Worm (Caenorhabditis elegans) whole organism, young adult: ENCODE results near the gene tbb-2.

Source experiments
- C17E4.6 ChIP-seq: fragments of 200-800 bp; sonication (Bioruptor generic); IDR thresholded peaks from 2 replicates; pipeline ENCODE4 v1.3.6; 2022; ENCODE audit warnings: missing genetic modification reagents, missing genetic modification characterization, missing compliant biosample characterization
- D2030.7 ChIP-seq: fragments of 200-800 bp; sonication (Bioruptor generic); IDR thresholded peaks from 2 replicates; pipeline ENCODE4 v1.3.6; 2022; ENCODE audit warnings: missing genetic modification reagents, missing genetic modification characterization, missing compliant biosample characterization
- F23B12.7 ChIP-seq: sonication (generic microtip); optimal IDR thresholded peaks from 2 replicates; lab custom pipeline; 2017; ENCODE audit warnings: missing genetic modification characterization, mild to moderate bottlenecking, missing compliant biosample characterization, antibody characterized with exemption, moderate library complexity; ENCODE audit not compliant: insufficient read depth
- F39B2.1 ChIP-seq: fragments of 200-800 bp; sonication (Bioruptor generic); IDR thresholded peaks from 2 replicates; pipeline ENCODE4 v1.3.6; 2022; ENCODE audit warnings: missing genetic modification reagents, missing genetic modification characterization, missing compliant biosample characterization
- F57C9.4 ChIP-seq: sonication (generic microtip); optimal IDR thresholded peaks from 2 replicates; lab custom pipeline; 2017; ENCODE audit warnings: mild to moderate bottlenecking, missing genetic modification characterization, missing compliant biosample characterization
- Y53F4B.3 ChIP-seq: fragments of 200-800 bp; sonication (Bioruptor generic); IDR thresholded peaks from 2 replicates; pipeline ENCODE4 v1.3.6; 2022; ENCODE audit warnings: missing genetic modification reagents, missing genetic modification characterization, missing compliant biosample characterization
- Y53G8AR.9 ChIP-seq: fragments of 200-800 bp; sonication (Bioruptor generic); conservative IDR thresholded peaks from 2 replicates; pipeline ENCODE4 v1.3.6; 2022; ENCODE audit warnings: missing genetic modification reagents, missing genetic modification characterization, missing compliant biosample characterization
- Y56A3A.18 ChIP-seq: fragments of 200-800 bp; sonication (Bioruptor generic); IDR thresholded peaks from 2 replicates; pipeline ENCODE4 v1.3.6; 2022; ENCODE audit warnings: missing genetic modification reagents, missing genetic modification characterization, missing compliant biosample characterization
- ama-1 ChIP-seq, 3 experiments: fragments of 150-350 bp in 1 of 3; sonication (generic microtip) in 2 of 3; optimal IDR thresholded peaks; 2 replicates each; lab custom pipeline; 2014 to 2018; ENCODE audit warnings: missing biosample characterization in 2 of 3, missing genetic modification characterization in 2 of 3, missing genetic modification reagents in 2 of 3
- aptf-2 ChIP-seq: fragments of 200-800 bp; sonication (Bioruptor generic); conservative IDR thresholded peaks from 2 replicates; pipeline ENCODE4 v1.3.6; 2022; ENCODE audit warnings: missing genetic modification reagents, missing genetic modification characterization, missing compliant biosample characterization
- atf-7 ChIP-seq: sonication (generic microtip); optimal IDR thresholded peaks from 2 replicates; lab custom pipeline; 2017; ENCODE audit warnings: mild to moderate bottlenecking, missing genetic modification characterization, missing compliant biosample characterization
- attf-6 ChIP-seq: fragments of 200-800 bp; sonication (Bioruptor generic); IDR thresholded peaks from 2 replicates; pipeline ENCODE4 v1.3.6; 2022; ENCODE audit warnings: missing genetic modification reagents, missing genetic modification characterization, missing compliant biosample characterization
- ccch-3 ChIP-seq: fragments of 200-800 bp; sonication (Bioruptor generic); optimal IDR thresholded peaks from 2 replicates; lab custom pipeline; 2018; ENCODE audit warnings: mild to moderate bottlenecking, missing genetic modification characterization, missing compliant biosample characterization
- ceh-27 ChIP-seq: fragments of 200-800 bp; sonication (Bioruptor generic); optimal IDR thresholded peaks from 2 replicates; lab custom pipeline; 2018; ENCODE audit warnings: mild to moderate bottlenecking, missing genetic modification characterization, moderate library complexity, missing compliant biosample characterization
- ceh-58 ChIP-seq: fragments of 200-800 bp; sonication (Bioruptor generic); IDR thresholded peaks from 2 replicates; pipeline ENCODE4 v1.3.6; 2022; ENCODE audit warnings: missing genetic modification characterization, missing compliant biosample characterization
- dpff-1 ChIP-seq: sonication (generic microtip); optimal IDR thresholded peaks from 2 replicates; lab custom pipeline; 2017; ENCODE audit warnings: mild to moderate bottlenecking, missing genetic modification characterization, missing compliant biosample characterization
- egrh-3 ChIP-seq: fragments of 200-800 bp; sonication (Bioruptor generic); IDR thresholded peaks from 2 replicates; pipeline ENCODE4 v1.3.6; 2022; ENCODE audit warnings: missing genetic modification reagents, missing genetic modification characterization, missing compliant biosample characterization
- fkh-3 ChIP-seq: sonication (generic microtip); optimal IDR thresholded peaks from 2 replicates; lab custom pipeline; 2016; ENCODE audit warnings: mild to moderate bottlenecking, missing genetic modification characterization, missing compliant biosample characterization
- gei-17 ChIP-seq: fragments of 200-800 bp; sonication (Bioruptor generic); optimal IDR thresholded peaks from 2 replicates; lab custom pipeline; 2018; ENCODE audit warnings: mild to moderate bottlenecking, missing genetic modification characterization, missing compliant biosample characterization
- hsf-1 ChIP-seq: fragments of 200-800 bp; sonication (Bioruptor generic); IDR thresholded peaks from 2 replicates; pipeline ENCODE4 v1.3.6; 2022; ENCODE audit warnings: missing genetic modification reagents, missing genetic modification characterization, missing compliant biosample characterization
- let-526 ChIP-seq: fragments of 200-800 bp; sonication (Bioruptor generic); IDR thresholded peaks from 2 replicates; pipeline ENCODE4 v1.3.6; 2022; ENCODE audit warnings: missing genetic modification reagents, missing genetic modification characterization, missing compliant biosample characterization
- let-607 ChIP-seq, 2 experiments: fragments of 200-800 bp in 1 of 2; sonication (Bioruptor generic) in 1 of 2; sonication (generic microtip) in 1 of 2; optimal IDR thresholded peaks; 2 replicates each; lab custom pipeline; 2016 to 2018; ENCODE audit warnings: mild to moderate bottlenecking in 2 of 2, missing compliant biosample characterization in 2 of 2, missing genetic modification characterization in 2 of 2, moderate library complexity in 2 of 2, missing genotype in 1 of 2
- lin-26 ChIP-seq: fragments of 200-800 bp; sonication (Bioruptor generic); IDR thresholded peaks from 2 replicates; pipeline ENCODE4 v1.3.6; 2022; ENCODE audit warnings: missing genetic modification reagents, missing genetic modification characterization, missing compliant biosample characterization
- lin-54 ChIP-seq: fragments of 200-800 bp; sonication (Bioruptor generic); optimal IDR thresholded peaks from 2 replicates; lab custom pipeline; 2018; ENCODE audit warnings: mild to moderate bottlenecking, missing genetic modification characterization, missing compliant biosample characterization
- madf-6 ChIP-seq: fragments of 200-800 bp; sonication (Bioruptor generic); IDR thresholded peaks from 2 replicates; pipeline ENCODE4 v1.3.6; 2022; ENCODE audit warnings: missing genetic modification reagents, missing genetic modification characterization, missing compliant biosample characterization
- mes-4 ChIP-seq: sonication (generic microtip); optimal IDR thresholded peaks from 2 replicates; lab custom pipeline; 2016; ENCODE audit warnings: missing genotype, missing genetic modification characterization, missing compliant biosample characterization
- mxl-1 ChIP-seq: sonication (generic microtip); optimal IDR thresholded peaks from 2 replicates; lab custom pipeline; 2016; ENCODE audit warnings: missing genetic modification characterization, missing compliant biosample characterization
- repo-1 ChIP-seq: sonication (generic microtip); optimal IDR thresholded peaks from 2 replicates; lab custom pipeline; 2017; ENCODE audit warnings: mild to moderate bottlenecking, missing genetic modification characterization, missing compliant biosample characterization
- sptf-2 ChIP-seq: fragments of 200-800 bp; sonication (Bioruptor generic); optimal IDR thresholded peaks from 2 replicates; lab custom pipeline; 2018; ENCODE audit warnings: mild to moderate bottlenecking, missing genetic modification characterization, missing compliant biosample characterization
- tlf-1 ChIP-seq: fragments of 200-800 bp; sonication (Bioruptor generic); optimal IDR thresholded peaks from 2 replicates; lab custom pipeline; 2018; ENCODE audit warnings: mild to moderate bottlenecking, missing genetic modification characterization, missing compliant biosample characterization
- xnd-1 ChIP-seq: sonication (generic microtip); optimal IDR thresholded peaks from 2 replicates; lab custom pipeline; 2016; ENCODE audit warnings: missing genotype, missing genetic modification reagents, missing genetic modification characterization, missing compliant biosample characterization
- zim-3 ChIP-seq: sonication (generic microtip); optimal IDR thresholded peaks from 2 replicates; lab custom pipeline; 2017; ENCODE audit warnings: mild to moderate bottlenecking, missing genetic modification characterization, moderate library complexity, missing compliant biosample characterization
- ztf-28 ChIP-seq: fragments of 200-800 bp; sonication (Bioruptor generic); IDR thresholded peaks from 2 replicates; pipeline ENCODE4 v1.3.6; 2022; ENCODE audit warnings: missing genetic modification reagents, missing genetic modification characterization, missing compliant biosample characterization
- ztf-3 ChIP-seq: fragments of 200-800 bp; sonication (Bioruptor generic); optimal IDR thresholded peaks from 2 replicates; lab custom pipeline; 2018; ENCODE audit warnings: mild to moderate bottlenecking, missing genetic modification characterization, missing compliant biosample characterization

Gene tbb-2

ce11 chrIII:3970395-3970794 lies 47.0 kb downstream of the tbb-2 start:
- TF ChIP-seq Y53F4B.3 (GFP tag; lab: Robert Waterston, UW) (no peak), egrh-3 (GFP tag; lab: Robert Waterston, UW) (no peak), Y56A3A.18 (GFP tag; lab: Robert Waterston, UW) (no peak), let-526 (no peak), atf-7 (tag; lab: Kevin White, UChicago) (no peak), mxl-1 (no peak), let-607 (tag; optimal IDR thresholded peaks at IDR 0.05; lab: Kevin White, UChicago) (no peak), F23B12.7 (tag; lab: Kevin White, UChicago) (no peak), ztf-3 (GFP tag; lab: Kevin White, UChicago) (no peak), F57C9.4 (tag; lab: Kevin White, UChicago) (no peak), aptf-2 (GFP tag; lab: Robert Waterston, UW) (no peak), xnd-1 (tag; lab: Kevin White, UChicago) (no peak), D2030.7 (no peak), ceh-27 (no peak), repo-1 (tag; lab: Kevin White, UChicago) (no peak)

- TF ChIP-seq lin-54 (GFP tag; lab: Kevin White, UChicago) (no peak), Y53G8AR.9 (GFP tag; lab: Robert Waterston, UW) (no peak), ama-1 (optimal IDR thresholded peaks at IDR 0.05; lab: Kevin White, UChicago) (no peak), ama-1 (GFP tag; optimal IDR thresholded peaks at IDR 0.05; lab: Kevin White, UChicago) (no peak), sptf-2 (GFP tag; lab: Kevin White, UChicago) (no peak)
- TF ChIP-seq, all 124 proteins: peak for 0
Measured at ce11 chrIII:3969133-3969532, 48.3 kb downstream of the tbb-2 start.

- TF ChIP-seq C17E4.6 (GFP tag; lab: Robert Waterston, UW), result no peak
- TF ChIP-seq zim-3 (tag; lab: Kevin White, UChicago), result no peak
- TF ChIP-seq F39B2.1, result no peak
- TF ChIP-seq mes-4, result no peak
- TF ChIP-seq fkh-3, result no peak
- no peak for TF ChIP-seq tlf-1 (GFP tag; lab: Kevin White, UChicago)
- TF ChIP-seq gei-17 (GFP tag; lab: Kevin White, UChicago), result no peak
- TF ChIP-seq madf-6 (GFP tag; lab: Robert Waterston, UW), result no peak
- no peak for TF ChIP-seq hsf-1
- no peak for TF ChIP-seq Y53G8AR.9 (GFP tag; lab: Robert Waterston, UW)
- no peak for TF ChIP-seq attf-6 (GFP tag; lab: Robert Waterston, UW)
- no peak for TF ChIP-seq ztf-28 (GFP tag; lab: Robert Waterston, UW)
- no peak for TF ChIP-seq atf-7 (tag; lab: Kevin White, UChicago)
- no peak for TF ChIP-seq lin-26 (GFP tag; lab: Robert Waterston, UW)
- no peak for TF ChIP-seq ceh-58 (GFP tag; lab: Robert Waterston, UW)
- no peak for TF ChIP-seq dpff-1 (tag; lab: Kevin White, UChicago)
- TF ChIP-seq ccch-3 (GFP tag; lab: Kevin White, UChicago), result no peak
Measured at ce11 chrIII:3966143-3966542, 51.3 kb downstream of the tbb-2 start.
